Worm (Caenorhabditis elegans) whole organism, midembryonic: ENCODE results near the gene fbxc-25.
"Not testable (repeated sequence)": the region's sequence is repeated elsewhere in the genome, so short reads cannot be mapped to it uniquely, and the experiment has no call there.

ENCODE experiments used
- ref-1 ChIP-seq: fragments of 200-800 bp; sonication (Bioruptor generic); conservative IDR thresholded peaks from 2 replicates; pipeline ENCODE4 v1.3.6; 2022; ENCODE audit warnings: missing genetic modification reagents, missing genetic modification characterization, missing compliant biosample characterization
- ztf-29 ChIP-seq: fragments of 200-800 bp; sonication (Bioruptor generic); IDR thresholded peaks from 2 replicates; pipeline ENCODE4 v1.3.6; 2022; ENCODE audit warnings: missing genetic modification reagents, missing genetic modification characterization, missing compliant biosample characterization

ce11 chrII:2254861-2255260 lies 41.2 kb downstream of the fbxc-25 start, which contains the start of gene K09F6.3:
- not testable (repeated sequence) for TF ChIP-seq ztf-29, ref-1 (GFP tag; lab: Robert Waterston, UW)
